Worm (Caenorhabditis elegans) whole organism, L1 larva: ENCODE results near the gene gba-3.

Experiments used
- aly-2 ChIP-seq: fragments of 150-350 bp; optimal IDR thresholded peaks from 2 replicates; lab custom pipeline; 2014; ENCODE audit warnings: missing biosample characterization, missing genetic modification characterization
- ama-1 ChIP-seq: fragments of 150-350 bp; optimal IDR thresholded peaks from 2 replicates; lab custom pipeline; 2014
- ceh-8 ChIP-seq: fragments of 200-800 bp; sonication (Bioruptor generic); optimal IDR thresholded peaks from 2 replicates; lab custom pipeline; 2018; ENCODE audit warnings: mild to moderate bottlenecking, missing genetic modification characterization, moderate library complexity, missing compliant biosample characterization
- ceh-82 ChIP-seq, 3 experiments: fragments of 150-350 bp in 1 of 3; sonication (generic microtip) in 2 of 3; optimal IDR thresholded peaks; 2 replicates each; lab custom pipeline; 2014 to 2017; ENCODE audit warnings: missing biosample characterization in 3 of 3, missing genetic modification characterization in 3 of 3
- ceh-90 ChIP-seq: sonication (generic microtip); optimal IDR thresholded peaks from 2 replicates; lab custom pipeline; 2016; ENCODE audit warnings: missing genetic modification characterization, missing compliant biosample characterization
- ces-1 ChIP-seq: fragments of 150-350 bp; optimal IDR thresholded peaks from 2 replicates; lab custom pipeline; 2014; ENCODE audit warnings: missing biosample characterization, missing genetic modification reagents, missing genetic modification characterization
- efl-1 ChIP-seq, 4 experiments: fragments of 150-350 bp; optimal IDR thresholded peaks in 3 of 4; peaks in 1 of 4; 1 replicate in 1 of 4; 2 replicates in 3 of 4; lab custom pipeline; 2014; ENCODE audit warnings: missing biosample characterization in 2 of 4, missing genetic modification characterization in 2 of 4, missing genetic modification reagents in 2 of 4
- efl-3 ChIP-seq: fragments of 200-800 bp; sonication (Bioruptor generic); optimal IDR thresholded peaks from 2 replicates; lab custom pipeline; 2018; ENCODE audit warnings: mild to moderate bottlenecking, missing genetic modification characterization, missing compliant biosample characterization
- egl-27 ChIP-seq, 2 experiments: fragments of 150-350 bp in 1 of 2; sonication (generic microtip); optimal IDR thresholded peaks; 3 replicates each; lab custom pipeline; 2017 to 2018; ENCODE audit warnings: missing biosample characterization in 2 of 2, missing genetic modification characterization in 2 of 2, missing genetic modification reagents in 2 of 2
- elt-2 ChIP-seq: sonication (generic microtip); optimal IDR thresholded peaks from 2 replicates; lab custom pipeline; 2016; ENCODE audit warnings: missing genetic modification characterization, mild to moderate bottlenecking, inconsistent platforms, missing compliant biosample characterization, missing genetic modification reagents
- elt-3 ChIP-seq, 6 experiments: fragments of 150-350 bp in 1 of 6; sonication (generic microtip); optimal IDR thresholded peaks; 2 replicates each; lab custom pipeline; 2017 to 2018; ENCODE audit warnings: missing biosample characterization in 6 of 6, missing genetic modification characterization in 6 of 6, inconsistent platforms in 1 of 6
- fkh-8 ChIP-seq: sonication (generic microtip); optimal IDR thresholded peaks from 2 replicates; lab custom pipeline; 2016; ENCODE audit warnings: mild to moderate bottlenecking, missing genetic modification characterization, missing compliant biosample characterization
- hlh-17 ChIP-seq: fragments of 200-800 bp; sonication (Bioruptor generic); optimal IDR thresholded peaks from 2 replicates; lab custom pipeline; 2018; ENCODE audit warnings: missing genetic modification characterization, mild to moderate bottlenecking, missing compliant biosample characterization, moderate library complexity, borderline replicate concordance
- hpl-2 ChIP-seq: fragments of 150-350 bp; optimal IDR thresholded peaks from 2 replicates; lab custom pipeline; 2014; ENCODE audit warnings: missing biosample characterization, missing genetic modification reagents, missing genetic modification characterization
- irx-1 ChIP-seq: sonication (generic microtip); optimal IDR thresholded peaks from 2 replicates; lab custom pipeline; 2016; ENCODE audit warnings: missing genetic modification characterization, missing compliant biosample characterization
- lin-14 ChIP-seq: fragments of 200-800 bp; sonication (Bioruptor generic); optimal IDR thresholded peaks from 2 replicates; lab custom pipeline; 2018; ENCODE audit warnings: mild to moderate bottlenecking, missing genetic modification characterization, moderate library complexity, missing compliant biosample characterization
- lin-35 ChIP-seq, 2 experiments: fragments of 150-350 bp; optimal IDR thresholded peaks; 2 replicates each; lab custom pipeline; 2014; ENCODE audit warnings: missing biosample characterization in 2 of 2, missing genetic modification characterization in 2 of 2, missing genetic modification reagents in 2 of 2
- lin-39 ChIP-seq: fragments of 150-350 bp; optimal IDR thresholded peaks from 2 replicates; lab custom pipeline; 2014; ENCODE audit warnings: missing biosample characterization, missing genetic modification reagents, missing genetic modification characterization
- lir-3 ChIP-seq: sonication (generic microtip); optimal IDR thresholded peaks from 2 replicates; lab custom pipeline; 2016; ENCODE audit warnings: mild to moderate bottlenecking, missing genetic modification characterization, moderate library complexity, missing compliant biosample characterization; ENCODE audit not compliant: poor library complexity
- mab-9 ChIP-seq: fragments of 200-800 bp; sonication (Bioruptor generic); IDR thresholded peaks from 2 replicates; pipeline ENCODE4 v1.3.6; 2022; ENCODE audit warnings: missing genetic modification reagents, missing genetic modification characterization, missing compliant biosample characterization
- mep-1 ChIP-seq: fragments of 150-350 bp; optimal IDR thresholded peaks from 2 replicates; lab custom pipeline; 2014; ENCODE audit warnings: missing biosample characterization, missing genetic modification characterization
- nhr-19 ChIP-seq: fragments of 200-800 bp; sonication (Bioruptor generic); conservative IDR thresholded peaks from 2 replicates; pipeline ENCODE4 v1.3.6; 2022; ENCODE audit warnings: missing genetic modification characterization, missing compliant biosample characterization
- nhr-20 ChIP-seq: sonication (generic microtip); optimal IDR thresholded peaks from 2 replicates; lab custom pipeline; 2016; ENCODE audit warnings: mild to moderate bottlenecking, missing genetic modification characterization, missing compliant biosample characterization
- nhr-71 ChIP-seq: sonication (generic microtip); optimal IDR thresholded peaks from 2 replicates; lab custom pipeline; 2016; ENCODE audit warnings: mild to moderate bottlenecking, missing genetic modification characterization, moderate library complexity, missing compliant biosample characterization
- nhr-76 ChIP-seq: sonication (generic microtip); optimal IDR thresholded peaks from 2 replicates; lab custom pipeline; 2017; ENCODE audit warnings: missing biosample characterization, missing genetic modification characterization
- nhr-84 ChIP-seq: sonication (generic microtip); optimal IDR thresholded peaks from 2 replicates; lab custom pipeline; 2017; ENCODE audit warnings: missing biosample characterization, missing genetic modification characterization
- nhr-85 ChIP-seq: sonication (generic microtip); peaks from one replicate; lab custom pipeline; 2016; ENCODE audit warnings: missing genetic modification characterization, inconsistent platforms, missing compliant biosample characterization
- nhr-90 ChIP-seq: sonication (generic microtip); optimal IDR thresholded peaks from 2 replicates; lab custom pipeline; 2016; ENCODE audit warnings: mild to moderate bottlenecking, missing genetic modification characterization, missing compliant biosample characterization; ENCODE audit not compliant: poor library complexity
- pax-3 ChIP-seq: fragments of 200-800 bp; sonication (Bioruptor generic); optimal IDR thresholded peaks from 2 replicates; lab custom pipeline; 2018; ENCODE audit warnings: mild to moderate bottlenecking, missing genetic modification characterization, moderate library complexity, missing compliant biosample characterization
- pqm-1 ChIP-seq: sonication (generic microtip); optimal IDR thresholded peaks from 3 replicates; lab custom pipeline; 2017; ENCODE audit warnings: missing biosample characterization, missing genetic modification characterization
- skn-1 ChIP-seq: fragments of 150-350 bp; optimal IDR thresholded peaks from 2 replicates; lab custom pipeline; 2014; ENCODE audit warnings: missing biosample characterization, missing genetic modification characterization
- snpc-4 ChIP-seq: fragments of 150-350 bp; optimal IDR thresholded peaks from 2 replicates; lab custom pipeline; 2014; ENCODE audit warnings: missing biosample characterization, missing genetic modification characterization
- sptf-1 ChIP-seq: fragments of 150-350 bp; optimal IDR thresholded peaks from 2 replicates; lab custom pipeline; 2014; ENCODE audit warnings: missing biosample characterization, missing genetic modification characterization
- tlp-1 ChIP-seq: fragments of 150-350 bp; optimal IDR thresholded peaks from 2 replicates; lab custom pipeline; 2014; ENCODE audit warnings: missing biosample characterization, missing genetic modification characterization
- unc-130 ChIP-seq: fragments of 150-350 bp; optimal IDR thresholded peaks from 2 replicates; lab custom pipeline; 2017; ENCODE audit warnings: missing biosample characterization, missing genetic modification characterization, inconsistent platforms
- unc-30 ChIP-seq: sonication (generic microtip); optimal IDR thresholded peaks from 2 replicates; lab custom pipeline; 2017; ENCODE audit warnings: missing biosample characterization, missing genetic modification characterization
- unc-62 ChIP-seq: fragments of 150-350 bp; optimal IDR thresholded peaks from 2 replicates; lab custom pipeline; 2014; ENCODE audit warnings: missing biosample characterization, missing genetic modification reagents, missing genetic modification characterization
- unc-98 ChIP-seq: fragments of 200-800 bp; sonication (Bioruptor generic); IDR thresholded peaks from 2 replicates; pipeline ENCODE4 v1.3.6; 2022; ENCODE audit warnings: missing genetic modification characterization, missing compliant biosample characterization
- zip-4 ChIP-seq: fragments of 200-800 bp; sonication (Bioruptor generic); optimal IDR thresholded peaks from 2 replicates; lab custom pipeline; 2018; ENCODE audit warnings: mild to moderate bottlenecking, missing genetic modification characterization, moderate library complexity, missing compliant biosample characterization
- ztf-11 ChIP-seq, 2 experiments: sonication (generic microtip); optimal IDR thresholded peaks; 2 replicates each; lab custom pipeline; 2016 to 2017; ENCODE audit warnings: missing genetic modification characterization in 2 of 2, missing biosample characterization in 1 of 2, missing compliant biosample characterization in 1 of 2
- ztf-4 ChIP-seq: fragments of 150-350 bp; optimal IDR thresholded peaks from 2 replicates; lab custom pipeline; 2014; ENCODE audit warnings: missing biosample characterization, missing genetic modification characterization

Gene gba-3

ce11 chrIV:17426970-17427369 is 46.2 kb upstream of the gba-3 start (continued):
- TF ChIP-seq pax-3 (no peak), zip-4 (no peak), ztf-4 (tag; lab: Kevin White, UChicago) (no peak), aly-2 (no peak), nhr-19 (GFP tag; lab: Robert Waterston, UW) (peak; percentile 27; the same call in 1 of the 2 replicates), elt-3 (tag; optimal IDR thresholded peaks at IDR 0.05; lab: Kevin White, UChicago) (no peak), efl-3 (GFP tag; lab: Kevin White, UChicago) (no peak), sptf-1 (no peak), nhr-76 (tag; lab: Kevin White, UChicago) (no peak), snpc-4 (tag; lab: Kevin White, UChicago) (no peak), hpl-2 (GFP tag; lab: Kevin White, UChicago) (no peak), nhr-71 (peak; percentile 37), irx-1 (tag; lab: Kevin White, UChicago) (no peak), lin-35 (GFP tag; optimal IDR thresholded peaks at IDR 0.05; lab: Kevin White, UChicago) (peak in 1 of 2 experiments; percentile 27), unc-98 (GFP tag; lab: Robert Waterston, UW) (no peak), pqm-1 (no peak), mab-9 (GFP tag; lab: Robert Waterston, UW) (no peak), ceh-90 (tag; lab: Kevin White, UChicago) (no peak), ceh-8 (GFP tag; lab: Kevin White, UChicago) (no peak), lin-39 (tag; lab: Kevin White, UChicago) (no peak), unc-30 (tag; lab: Kevin White, UChicago) (no peak), efl-1 (optimal IDR thresholded peaks at IDR 0.05; lab: Kevin White, UChicago) (peak; percentile 30 to 45), efl-1 (GFP tag; optimal IDR thresholded peaks at IDR 0.05 in 1 of 2; lab: Kevin White, UChicago) (no peak), nhr-84 (no peak), fkh-8 (tag; lab: Kevin White, UChicago) (peak; percentile 35), lin-14 (peak; percentile 85), ztf-11 (tag; optimal IDR thresholded peaks at IDR 0.05; lab: Kevin White, UChicago) (no peak), lir-3 (tag; lab: Kevin White, UChicago) (no peak), egl-27 (tag; optimal IDR thresholded peaks at IDR 0.05; lab: Kevin White, UChicago) (no peak), hlh-17 (GFP tag; lab: Kevin White, UChicago) (no peak), nhr-20 (no peak), unc-130 (tag; lab: Kevin White, UChicago) (no peak), ama-1 (lab: Kevin White, UChicago) (no peak), unc-62 (GFP tag; lab: Kevin White, UChicago) (no peak), ceh-82 (tag; optimal IDR thresholded peaks at IDR 0.05; lab: Kevin White, UChicago) (peak in 1 of 3 experiments; percentile 40), mep-1 (tag; lab: Kevin White, UChicago) (peak; percentile 28)

DNA sequence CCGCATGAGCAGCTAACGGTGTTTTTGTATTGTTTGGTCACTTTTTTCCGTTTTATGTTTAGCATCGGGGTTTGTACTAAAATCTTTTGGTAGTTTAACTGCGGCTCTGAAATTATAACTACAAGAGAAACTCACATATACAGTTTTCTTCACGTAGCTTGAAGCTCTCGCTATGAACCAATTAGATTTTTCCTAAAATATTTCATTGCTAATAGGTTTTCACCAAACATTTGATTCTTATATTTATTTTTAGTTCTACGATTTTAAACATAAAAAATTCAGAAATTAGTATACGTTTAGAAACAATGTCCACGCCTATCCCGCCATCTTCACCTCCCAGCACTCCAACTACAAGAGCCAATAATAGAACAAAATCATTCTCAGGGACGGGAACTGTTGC is 45.7 kb upstream of the gba-3 start, which contains the start of gene C06A12.3:
Gene C06A12.3 (plus strand): TSS at position 301 of the 400 bp plus-strand sequence.
- TF ChIP-seq tlp-1 (tag; lab: Kevin White, UChicago) (no peak), elt-3 (tag; optimal IDR thresholded peaks at IDR 0.05; lab: Kevin White, UChicago) (no peak), ces-1 (GFP tag; lab: Kevin White, UChicago) (no peak), elt-2 (no peak), nhr-90 (tag; lab: Kevin White, UChicago) (no peak), sptf-1 (no peak), hlh-17 (GFP tag; lab: Kevin White, UChicago) (no peak), skn-1 (no peak), nhr-85 (tag; lab: Kevin White, UChicago) (no peak)
